Worm (Caenorhabditis elegans): ENCODE results near the gene Y43F8B.24.
A peak's percentile ranks its signal among the peaks of the same experiment; 100 is the strongest.

Gene Y43F8B.24

ce11 chrV:19490461-19490860 lies 33.2 kb downstream of the Y43F8B.24 start, which contains the start of gene Y43F8B.7:
Y43F8B.7 (plus strand) TSS chrV:19490761.
- TF ChIP-seq hif-1 (tag; optimal IDR thresholded peaks at IDR 0.05) (no peak), nhr-237 (tag; optimal IDR thresholded peaks at IDR 0.05) (no peak), mep-1 (tag; optimal IDR thresholded peaks at IDR 0.05) (no peak), mdt-29 (GFP tag; IDR thresholded peaks at IDR 0.05) (no peak), ceh-44 (GFP tag; IDR thresholded peaks at IDR 0.05) (no peak), daf-8 (GFP tag; IDR thresholded peaks at IDR 0.05) (no peak), mdl-1 (tag; optimal IDR thresholded peaks at IDR 0.05) (no peak), fkh-10 (GFP tag; optimal IDR thresholded peaks at IDR 0.05) (no peak), nhr-77 (tag; optimal IDR thresholded peaks at IDR 0.05) (no peak), Y105C5A.15 (GFP tag; IDR thresholded peaks at IDR 0.05) (no peak), snpc-4 (tag; optimal IDR thresholded peaks at IDR 0.05) (no peak), lin-38 (GFP tag; IDR thresholded peaks at IDR 0.05) (no peak), ceh-28 (tag; optimal IDR thresholded peaks at IDR 0.05) (no peak), Y5F2A.4 (GFP tag; optimal IDR thresholded peaks at IDR 0.05) (no peak), jun-1 (tag; optimal IDR thresholded peaks at IDR 0.05) (no peak), zip-2 (tag; optimal IDR thresholded peaks at IDR 0.05) (no peak), nhr-11 (tag; optimal IDR thresholded peaks at IDR 0.05) (no peak)

ce11 chrV:19491302-19491701 lies 34.1 kb downstream of the Y43F8B.24 start, which contains the start of gene Y43F8B.29:
Y43F8B.29 (plus strand) TSS chrV:19491602.
- no peak for TF ChIP-seq madf-5 (GFP tag; IDR thresholded peaks at IDR 0.05)
- TF ChIP-seq ctbp-1 (GFP tag; IDR thresholded peaks at IDR 0.05) = no peak
- TF ChIP-seq ceh-28 (tag; optimal IDR thresholded peaks at IDR 0.05) = no peak
- TF ChIP-seq snpc-4 (tag; optimal IDR thresholded peaks at IDR 0.05) = no peak
- TF ChIP-seq mxl-3 (GFP tag; optimal IDR thresholded peaks at IDR 0.05) = no peak
- no peak for TF ChIP-seq madf-9 (GFP tag; conservative IDR thresholded peaks at IDR 0.05)
- TF ChIP-seq lin-38 (GFP tag; IDR thresholded peaks at IDR 0.05) = no peak
- no peak for TF ChIP-seq nhr-42 (GFP tag; IDR thresholded peaks at IDR 0.05)
- no peak for TF ChIP-seq Y48G9A.11 (GFP tag; IDR thresholded peaks at IDR 0.05)
- no peak for TF ChIP-seq saeg-2 (GFP tag; IDR thresholded peaks at IDR 0.05)

- TF ChIP-seq set-16 (GFP tag; IDR thresholded peaks at IDR 0.05) (peak; percentile 89), F10B5.3 (tag; optimal IDR thresholded peaks at IDR 0.05) (no peak), snpc-1.2 (GFP tag; IDR thresholded peaks at IDR 0.05) (0 out of 2 replicates have a peak, but pooled peaks have one; percentile 20)
Measured at ce11 chrV:19495145-19495544, 37.9 kb downstream of the Y43F8B.24 start.

ce11 chrV:19495587-19495986 lies 38.4 kb downstream of the Y43F8B.24 start, which contains the start of gene scl-21:
scl-21 (minus strand) TSS chrV:19495687.
- TF ChIP-seq duxl-1 (tag; optimal IDR thresholded peaks at IDR 0.05; ENCODE audit: poor library complexity) = no peak
- TF ChIP-seq dve-1 (tag; optimal IDR thresholded peaks at IDR 0.05; ENCODE audit: insufficient read depth) = no peak
- TF ChIP-seq T26A8.4 (GFP tag; IDR thresholded peaks at IDR 0.05) = no peak
- no peak for TF ChIP-seq daf-16 (GFP tag; optimal IDR thresholded peaks at IDR 0.05)
- TF ChIP-seq daf-16 (tag; optimal IDR thresholded peaks at IDR 0.05) = no peak
- no peak for TF ChIP-seq nhr-48 (tag; optimal IDR thresholded peaks at IDR 0.05)

ce11 chrV:19497087-19497486 lies 39.9 kb downstream of the Y43F8B.24 start:
- TF ChIP-seq aha-1 (tag) = peak; percentile 2
- TF ChIP-seq dmd-8 (GFP tag; IDR thresholded peaks at IDR 0.05) = no peak

Data from whole organism, L4 larva.